Fruit fly (Drosophila melanogaster) whole organism, adult: ENCODE measurements around the gene CG8958.

Experiments used
- CG11617 ChIP-seq: fragments of 200-800 bp; sonication (Bioruptor generic); optimal IDR thresholded peaks from 2 replicates; lab custom pipeline; 2017; ENCODE audit warnings: mild to moderate bottlenecking, missing biosample characterization, missing genetic modification reagents, missing genetic modification characterization
- CG12768 ChIP-seq: fragments of 200-800 bp; sonication (Bioruptor generic); optimal IDR thresholded peaks from 2 replicates; lab custom pipeline; 2017; ENCODE audit warnings: missing biosample characterization, missing genetic modification characterization, mild to moderate bottlenecking, moderate library complexity, missing genetic modification reagents
- CG14711 ChIP-seq: fragments of 200-800 bp; sonication (Bioruptor generic); optimal IDR thresholded peaks from 2 replicates; lab custom pipeline; 2018; ENCODE audit warnings: missing biosample characterization, mild to moderate bottlenecking, missing genetic modification characterization, moderate library complexity
- CG1620 ChIP-seq: fragments of 200-800 bp; sonication (Bioruptor generic); optimal IDR thresholded peaks from 2 replicates; lab custom pipeline; 2016; ENCODE audit warnings: missing biosample characterization, missing genetic modification characterization
- CG33017 ChIP-seq: fragments of 200-800 bp; sonication (Bioruptor generic); optimal IDR thresholded peaks from 2 replicates; lab custom pipeline; 2018; ENCODE audit warnings: missing biosample characterization, mild to moderate bottlenecking, missing genetic modification characterization, moderate library complexity
- CG5204 ChIP-seq: fragments of 200-800 bp; sonication (Bioruptor generic); optimal IDR thresholded peaks from 2 replicates; lab custom pipeline; 2016; ENCODE audit warnings: missing biosample characterization, missing genetic modification characterization
- CG7045 ChIP-seq: fragments of 200-800 bp; sonication (Bioruptor generic); optimal IDR thresholded peaks from 2 replicates; lab custom pipeline; 2017; ENCODE audit warnings: missing biosample characterization, mild to moderate bottlenecking, missing genetic modification characterization
- CG7101 ChIP-seq: fragments of 200-800 bp; sonication (Bioruptor generic); optimal IDR thresholded peaks from 2 replicates; lab custom pipeline; 2018; ENCODE audit warnings: missing biosample characterization, mild to moderate bottlenecking, missing genetic modification characterization, moderate library complexity
- Clk ChIP-seq: fragments of 200-800 bp; sonication (Bioruptor generic); optimal IDR thresholded peaks from 2 replicates; lab custom pipeline; 2017; ENCODE audit warnings: missing biosample characterization, missing genetic modification characterization
- Crg-1 ChIP-seq: fragments of 200-800 bp; sonication (Bioruptor generic); optimal IDR thresholded peaks from 2 replicates; lab custom pipeline; 2016; ENCODE audit warnings: missing biosample characterization, missing genetic modification characterization
- Hr96 ChIP-seq: fragments of 200-800 bp; sonication (Bioruptor generic); optimal IDR thresholded peaks from 2 replicates; lab custom pipeline; 2016; ENCODE audit warnings: missing biosample characterization, missing genetic modification characterization
- Mnt ChIP-seq: fragments of 200-800 bp; sonication (Bioruptor generic); optimal IDR thresholded peaks from 2 replicates; lab custom pipeline; 2016; ENCODE audit warnings: missing biosample characterization, mild to moderate bottlenecking, missing genetic modification characterization
- bab1 ChIP-seq: fragments of 200-800 bp; sonication (Bioruptor generic); optimal IDR thresholded peaks from 3 replicates; lab custom pipeline; 2019; ENCODE audit warnings: missing biosample characterization, mild to moderate bottlenecking, missing genetic modification characterization, moderate library complexity
- cic ChIP-seq: fragments of 200-800 bp; sonication (Bioruptor generic); optimal IDR thresholded peaks from 2 replicates; lab custom pipeline; 2017; ENCODE audit warnings: missing biosample characterization, mild to moderate bottlenecking, missing genetic modification characterization, moderate library complexity
- cnc ChIP-seq, 2 experiments: fragments of >200 bp; optimal IDR thresholded peaks; 2 replicates each; lab custom pipeline; 2017
- kay ChIP-seq: fragments of 200-800 bp; sonication (Bioruptor generic); peaks from one replicate; lab custom pipeline; 2016; ENCODE audit warnings: missing biosample characterization, missing genetic modification characterization, borderline replicate concordance
- ovo ChIP-seq: fragments of 200-800 bp; sonication (Bioruptor generic); optimal IDR thresholded peaks from 2 replicates; lab custom pipeline; 2016; ENCODE audit warnings: missing biosample characterization, missing genetic modification characterization
- pad ChIP-seq: fragments of 200-800 bp; sonication (Bioruptor generic); optimal IDR thresholded peaks from 3 replicates; lab custom pipeline; 2017; ENCODE audit warnings: missing biosample characterization, missing genetic modification characterization, mild to moderate bottlenecking, moderate library complexity, missing genetic modification reagents
- tj ChIP-seq: fragments of 200-800 bp; sonication (Bioruptor generic); optimal IDR thresholded peaks from 3 replicates; lab custom pipeline; 2017; ENCODE audit warnings: missing biosample characterization, mild to moderate bottlenecking, missing genetic modification characterization, moderate library complexity
- toe ChIP-seq: fragments of 200-800 bp; sonication (Bioruptor generic); optimal IDR thresholded peaks from 2 replicates; lab custom pipeline; 2016; ENCODE audit warnings: missing biosample characterization, missing genetic modification characterization

The CG8958 gene

dm6 chrX:16082932-16083331 is at the start of gene CG8958:
Gene CG8958 (plus strand): TSS chrX:16083232.
- TF ChIP-seq Hr96 (GFP tag; lab: Kevin White, UChicago) (no peak), kay (GFP tag; lab: Kevin White, UChicago) (no peak), ovo (GFP tag; lab: Kevin White, UChicago) (no peak), CG7045 (no peak), CG12768 (no peak), bab1 (no peak), Clk (GFP tag; lab: Kevin White, UChicago) (no peak)

dm6 chrX:16062720-16063413 is 20.2 kb upstream of the CG8958 start, which contains the start of gene CG12395:
Gene CG12395 (minus strand): TSS chrX:16062898.
- TF ChIP-seq bab1 (no peak), kay (GFP tag; lab: Kevin White, UChicago) (no peak), tj (GFP tag; lab: Kevin White, UChicago) (no peak), toe (GFP tag; lab: Kevin White, UChicago) (no peak), CG33017 (no peak), cnc (optimal IDR thresholded peaks at IDR 0.05; lab: Kevin White, UChicago) (no peak)

- TF ChIP-seq cic: no peak
- peak; percentile 98 for TF ChIP-seq pad (GFP tag; lab: Kevin White, UChicago)
Measured at dm6 chrX:16063414-16063938, 19.6 kb upstream of the CG8958 start, which contains the start of gene dpr18. Gene dpr18 (plus strand): TSS chrX:16063738.

dm6 chrX:16072193-16072592 is 10.8 kb upstream of the CG8958 start:
- TF ChIP-seq CG14711 (tag; lab: Kevin White, UChicago) (no peak), tj (GFP tag; lab: Kevin White, UChicago) (peak; percentile 94), Crg-1 (GFP tag; lab: Kevin White, UChicago) (no peak), bab1 (peak; percentile 27), CG7101 (tag; lab: Kevin White, UChicago) (no peak), ovo (GFP tag; lab: Kevin White, UChicago) (no peak), cic (no peak), CG12768 (no peak), Mnt (GFP tag; lab: Kevin White, UChicago) (no peak)

- no peak for TF ChIP-seq cnc (optimal IDR thresholded peaks at IDR 0.05; lab: Kevin White, UChicago)
- TF ChIP-seq Crg-1 (GFP tag; lab: Kevin White, UChicago): no peak
- no peak for TF ChIP-seq CG33017
- TF ChIP-seq tj (GFP tag; lab: Kevin White, UChicago): no peak
- TF ChIP-seq kay (GFP tag; lab: Kevin White, UChicago): no peak
- TF ChIP-seq CG7045: no peak
- no peak for TF ChIP-seq ovo (GFP tag; lab: Kevin White, UChicago)
- TF ChIP-seq Clk (GFP tag; lab: Kevin White, UChicago): no peak
- TF ChIP-seq Hr96 (GFP tag; lab: Kevin White, UChicago): no peak
- no peak for TF ChIP-seq pad (GFP tag; lab: Kevin White, UChicago)
- no peak for TF ChIP-seq CG14711 (tag; lab: Kevin White, UChicago)
- no peak for TF ChIP-seq CG12768
- TF ChIP-seq CG7101 (tag; lab: Kevin White, UChicago): no peak
- no peak for TF ChIP-seq CG1620 (GFP tag; lab: Kevin White, UChicago)
Measured at dm6 chrX:16072658-16073374, 10.2 kb upstream of the CG8958 start.

- TF ChIP-seq CG14711 (tag; lab: Kevin White, UChicago) (peak; percentile 20), pad (GFP tag; lab: Kevin White, UChicago) (peak; percentile 9), Clk (GFP tag; lab: Kevin White, UChicago) (no peak), Crg-1 (GFP tag; lab: Kevin White, UChicago) (no peak), bab1 (peak; percentile 37), CG1620 (GFP tag; lab: Kevin White, UChicago) (peak; percentile 38), Mnt (GFP tag; lab: Kevin White, UChicago) (peak; percentile 45)
Measured at dm6 chrX:16073375-16073982, 9.6 kb upstream of the CG8958 start, which contains the start of gene Nipsnap. Gene Nipsnap (minus strand): TSS chrX:16073568.

dm6 chrX:16085865-16086592 is 3.0 kb downstream of the CG8958 start:
- peak; percentile 9 for TF ChIP-seq kay (GFP tag; lab: Kevin White, UChicago)
- peak; percentile 69 for TF ChIP-seq pad (GFP tag; lab: Kevin White, UChicago)
- no peak for TF ChIP-seq bab1
- TF ChIP-seq CG33017: no peak
- no peak for TF ChIP-seq toe (GFP tag; lab: Kevin White, UChicago)
- TF ChIP-seq CG14711 (tag; lab: Kevin White, UChicago): no peak
- peak; percentile 11 for TF ChIP-seq CG11617 (GFP tag; lab: Kevin White, UChicago)
- TF ChIP-seq Mnt (GFP tag; lab: Kevin White, UChicago): no peak
- TF ChIP-seq ovo (GFP tag; lab: Kevin White, UChicago): peak; percentile 38
- TF ChIP-seq CG5204 (GFP tag; lab: Kevin White, UChicago): peak; percentile 34
- TF ChIP-seq CG7101 (tag; lab: Kevin White, UChicago): no peak
- TF ChIP-seq CG7045: peak; percentile 51
